Worm (Caenorhabditis elegans) whole organism, L3 larva: ENCODE measurements around the gene EEED8.12.

ENCODE experiments used
- R02D3.7 ChIP-seq: fragments of 150-350 bp; optimal IDR thresholded peaks from 2 replicates; lab custom pipeline; 2014; ENCODE audit warnings: missing biosample characterization, missing genetic modification characterization
- ama-1 ChIP-seq: fragments of 150-350 bp; optimal IDR thresholded peaks from 2 replicates; lab custom pipeline; 2018
- ceh-82 ChIP-seq: fragments of 150-350 bp; optimal IDR thresholded peaks from 2 replicates; lab custom pipeline; 2014; ENCODE audit warnings: missing biosample characterization, missing genetic modification characterization
- ceh-9 ChIP-seq: sonication (generic microtip); optimal IDR thresholded peaks from 2 replicates; lab custom pipeline; 2018; ENCODE audit warnings: missing biosample characterization, missing genetic modification characterization
- egl-27 ChIP-seq: sonication (generic microtip); optimal IDR thresholded peaks from 4 replicates; lab custom pipeline; 2017; ENCODE audit warnings: missing biosample characterization, missing genetic modification reagents, missing genetic modification characterization
- elt-2 ChIP-seq: sonication (generic microtip); optimal IDR thresholded peaks from 2 replicates; lab custom pipeline; 2016; ENCODE audit warnings: missing genetic modification reagents, mild to moderate bottlenecking, missing genetic modification characterization, missing compliant biosample characterization
- elt-3 ChIP-seq, 3 experiments: fragments of 150-350 bp in 1 of 3; sonication (generic microtip) in 2 of 3; optimal IDR thresholded peaks; 2 replicates in 2 of 3; 4 replicates in 1 of 3; lab custom pipeline; 2014 to 2017; ENCODE audit warnings: missing biosample characterization in 3 of 3, missing genetic modification characterization in 3 of 3
- lsy-12 ChIP-seq: sonication (generic microtip); optimal IDR thresholded peaks from 2 replicates; lab custom pipeline; 2016; ENCODE audit warnings: mild to moderate bottlenecking, missing genetic modification characterization, missing compliant biosample characterization

DNA sequence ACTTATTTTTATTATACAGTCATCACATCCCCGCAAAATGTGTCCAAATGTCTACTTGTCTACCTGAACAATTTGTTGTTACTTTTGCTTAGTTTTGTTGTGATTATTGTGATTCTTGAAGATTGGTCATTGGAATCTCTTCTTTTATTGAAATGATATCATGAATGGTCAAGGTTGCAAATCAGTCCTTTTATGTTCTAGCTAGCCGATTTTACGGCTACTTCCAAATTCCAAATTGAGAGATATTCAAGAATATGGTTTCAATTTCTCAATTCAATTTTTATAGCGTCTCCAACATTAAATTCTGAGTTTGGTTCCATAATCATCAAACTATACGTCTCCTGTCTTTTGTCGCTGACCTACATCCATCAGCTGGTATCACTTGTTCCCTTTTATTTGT lies 42.5 kb upstream of the EEED8.12 start:
- TF ChIP-seq R02D3.7 (tag; lab: Kevin White, UChicago), result no peak
- no peak for TF ChIP-seq elt-3 (tag; optimal IDR thresholded peaks at IDR 0.05; lab: Kevin White, UChicago)
- no peak for TF ChIP-seq elt-2 (tag; lab: Kevin White, UChicago)
- TF ChIP-seq ama-1 (lab: Kevin White, UChicago), result no peak
- TF ChIP-seq lsy-12 (tag; lab: Kevin White, UChicago), result no peak
- no peak for TF ChIP-seq ceh-9 (tag; lab: Kevin White, UChicago)
- no peak for TF ChIP-seq egl-27 (tag; lab: Kevin White, UChicago)
- no peak for TF ChIP-seq ceh-82
